Worm (Caenorhabditis elegans) whole organism, L1 larva: ENCODE measurements around the gene Y56A3A.33.

ENCODE experiments used
- F16B12.6 ChIP-seq: fragments of 150-350 bp; optimal IDR thresholded peaks from 2 replicates; lab custom pipeline; 2014; ENCODE audit warnings: missing biosample characterization, missing genetic modification characterization
- aly-2 ChIP-seq: fragments of 150-350 bp; optimal IDR thresholded peaks from 2 replicates; lab custom pipeline; 2014; ENCODE audit warnings: missing biosample characterization, missing genetic modification characterization
- blmp-1 ChIP-seq: fragments of 150-350 bp; optimal IDR thresholded peaks from 2 replicates; lab custom pipeline; 2014; ENCODE audit warnings: missing biosample characterization, missing genetic modification characterization
- egl-27 ChIP-seq, 2 experiments: fragments of 150-350 bp in 1 of 2; sonication (generic microtip); optimal IDR thresholded peaks; 3 replicates each; lab custom pipeline; 2017 to 2018; ENCODE audit warnings: missing biosample characterization in 2 of 2, missing genetic modification characterization in 2 of 2, missing genetic modification reagents in 2 of 2
- ets-5 ChIP-seq: fragments of 200-800 bp; sonication (Bioruptor generic); IDR thresholded peaks from 2 replicates; pipeline ENCODE4 v1.3.6; 2022; ENCODE audit warnings: missing genetic modification characterization, missing compliant biosample characterization
- lin-35 ChIP-seq, 2 experiments: fragments of 150-350 bp; optimal IDR thresholded peaks; 2 replicates each; lab custom pipeline; 2014; ENCODE audit warnings: missing biosample characterization in 2 of 2, missing genetic modification characterization in 2 of 2, missing genetic modification reagents in 2 of 2
- nhr-12 ChIP-seq: sonication (generic microtip); optimal IDR thresholded peaks from 2 replicates; lab custom pipeline; 2017; ENCODE audit warnings: missing biosample characterization, missing genetic modification characterization
- tbx-2 ChIP-seq: sonication (generic microtip); optimal IDR thresholded peaks from 2 replicates; lab custom pipeline; 2016; ENCODE audit warnings: missing genetic modification characterization, missing compliant biosample characterization
- unc-62 ChIP-seq: fragments of 150-350 bp; optimal IDR thresholded peaks from 2 replicates; lab custom pipeline; 2014; ENCODE audit warnings: missing biosample characterization, missing genetic modification reagents, missing genetic modification characterization
- zip-4 ChIP-seq: fragments of 200-800 bp; sonication (Bioruptor generic); optimal IDR thresholded peaks from 2 replicates; lab custom pipeline; 2018; ENCODE audit warnings: mild to moderate bottlenecking, missing genetic modification characterization, moderate library complexity, missing compliant biosample characterization
- ztf-4 ChIP-seq: fragments of 150-350 bp; optimal IDR thresholded peaks from 2 replicates; lab custom pipeline; 2014; ENCODE audit warnings: missing biosample characterization, missing genetic modification characterization

DNA sequence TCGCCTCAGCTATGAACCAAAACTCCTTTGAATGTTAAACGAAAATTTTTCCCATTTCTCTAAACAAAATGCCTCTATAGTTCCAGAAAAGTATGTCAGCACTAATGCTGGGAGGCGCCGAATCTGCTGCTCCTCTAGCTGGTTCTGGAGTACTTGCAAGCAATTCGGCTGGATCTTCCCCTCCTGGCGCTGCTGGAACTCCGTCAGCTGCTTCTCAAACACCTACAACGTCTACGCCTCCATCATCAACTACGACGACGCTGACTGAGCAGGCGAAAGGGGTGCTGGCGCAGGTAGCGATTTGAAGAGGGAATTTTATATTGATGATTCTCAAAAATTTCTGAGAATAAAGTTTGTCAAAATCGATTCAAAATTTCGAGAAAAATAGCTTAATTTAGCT is 20.3 kb downstream of the Y56A3A.33 start:
- TF ChIP-seq zip-4 (GFP tag; lab: Kevin White, UChicago): no peak
- TF ChIP-seq blmp-1 (tag; lab: Kevin White, UChicago): no peak
- TF ChIP-seq unc-62: no peak
- TF ChIP-seq ets-5 (GFP tag; lab: Robert Waterston, UW): no peak
- TF ChIP-seq nhr-12 (tag; lab: Kevin White, UChicago): no peak
- no peak for TF ChIP-seq egl-27 (tag; optimal IDR thresholded peaks at IDR 0.05; lab: Kevin White, UChicago)
- TF ChIP-seq lin-35 (GFP tag; optimal IDR thresholded peaks at IDR 0.05; lab: Kevin White, UChicago): no peak
- no peak for TF ChIP-seq F16B12.6 (tag; lab: Kevin White, UChicago)
- TF ChIP-seq ztf-4 (tag; lab: Kevin White, UChicago): no peak
- no peak for TF ChIP-seq aly-2 (tag; lab: Kevin White, UChicago)
- no peak for TF ChIP-seq tbx-2 (tag; lab: Kevin White, UChicago)
